Fruit fly (Drosophila melanogaster) whole organism, prepupa: ENCODE results near the gene CG33170.

Experiments used
- CG10631 ChIP-seq: fragments of 200-800 bp; sonication (Bioruptor generic); optimal IDR thresholded peaks from 2 replicates; lab custom pipeline; 2016; ENCODE audit warnings: missing biosample characterization, missing genetic modification characterization
- CG10669 ChIP-seq: fragments of 200-800 bp; sonication (Bioruptor generic); optimal IDR thresholded peaks from 3 replicates; lab custom pipeline; 2018; ENCODE audit warnings: missing biosample characterization, mild to moderate bottlenecking, missing genetic modification characterization, moderate library complexity
- CG11762 ChIP-seq: fragments of 200-800 bp; sonication (Bioruptor generic); optimal IDR thresholded peaks from 3 replicates; lab custom pipeline; 2016; ENCODE audit warnings: missing biosample characterization, missing genetic modification characterization; ENCODE audit not compliant: insufficient read depth
- CG11902 ChIP-seq: fragments of 200-800 bp; sonication (Bioruptor generic); optimal IDR thresholded peaks from 3 replicates; lab custom pipeline; 2016; ENCODE audit warnings: missing biosample characterization, missing genetic modification characterization
- CG1621 ChIP-seq: fragments of 200-800 bp; sonication (Bioruptor generic); optimal IDR thresholded peaks from 3 replicates; lab custom pipeline; 2018; ENCODE audit warnings: missing biosample characterization, mild to moderate bottlenecking, missing genetic modification characterization
- CG16779 ChIP-seq: fragments of 200-800 bp; sonication (Bioruptor generic); optimal IDR thresholded peaks from 3 replicates; lab custom pipeline; 2017; ENCODE audit warnings: missing biosample characterization, mild to moderate bottlenecking, missing genetic modification characterization
- CG31627 ChIP-seq: fragments of 200-800 bp; sonication (Bioruptor generic); optimal IDR thresholded peaks from 3 replicates; lab custom pipeline; 2016; ENCODE audit warnings: missing biosample characterization, missing genetic modification characterization
- CG32006 ChIP-seq: fragments of 200-800 bp; sonication (Bioruptor generic); optimal IDR thresholded peaks from 3 replicates; lab custom pipeline; 2017; ENCODE audit warnings: missing biosample characterization, mild to moderate bottlenecking, missing genetic modification characterization
- CG34406 ChIP-seq: fragments of 200-800 bp; sonication (Bioruptor generic); optimal IDR thresholded peaks from 3 replicates; lab custom pipeline; 2016; ENCODE audit warnings: missing biosample characterization, missing genetic modification characterization
- CG3919 ChIP-seq: fragments of 200-800 bp; sonication (Bioruptor generic); optimal IDR thresholded peaks from 3 replicates; lab custom pipeline; 2016; ENCODE audit warnings: missing biosample characterization, missing genetic modification characterization
- CG4318 ChIP-seq: fragments of 200-800 bp; sonication (Bioruptor generic); optimal IDR thresholded peaks from 3 replicates; lab custom pipeline; 2017; ENCODE audit warnings: missing biosample characterization, mild to moderate bottlenecking, missing genetic modification characterization
- CG6163 ChIP-seq: fragments of 200-800 bp; sonication (Bioruptor generic); IDR thresholded peaks from 3 replicates; pipeline ENCODE4 v1.3.6; 2022; ENCODE audit warnings: missing biosample characterization, missing genetic modification characterization
- CG6276 ChIP-seq: fragments of 200-800 bp; sonication (Bioruptor generic); optimal IDR thresholded peaks from 2 replicates; lab custom pipeline; 2017; ENCODE audit warnings: missing biosample characterization, mild to moderate bottlenecking, missing genetic modification characterization
- CG6808 ChIP-seq: fragments of 200-800 bp; sonication (Bioruptor generic); optimal IDR thresholded peaks from 3 replicates; lab custom pipeline; 2017; ENCODE audit warnings: missing biosample characterization, missing genetic modification characterization, mild to moderate bottlenecking, moderate library complexity, missing genetic modification reagents
- CG6854 ChIP-seq: fragments of 200-800 bp; sonication (Bioruptor generic); optimal IDR thresholded peaks from 2 replicates; lab custom pipeline; 2017; ENCODE audit warnings: missing biosample characterization, mild to moderate bottlenecking, missing genetic modification characterization
- CG7368 ChIP-seq: fragments of 200-800 bp; sonication (Bioruptor generic); optimal IDR thresholded peaks from 3 replicates; lab custom pipeline; 2016; ENCODE audit warnings: missing biosample characterization, missing genetic modification characterization
- CG8119 ChIP-seq: fragments of 200-800 bp; sonication (Bioruptor generic); IDR thresholded peaks from 3 replicates; pipeline ENCODE4 v1.3.6; 2022; ENCODE audit warnings: missing biosample characterization, missing genetic modification characterization
- CG8632 ChIP-seq: fragments of 200-800 bp; sonication (Bioruptor generic); optimal IDR thresholded peaks from 3 replicates; lab custom pipeline; 2016; ENCODE audit warnings: missing biosample characterization, missing genetic modification characterization
- CG9139 ChIP-seq: fragments of 200-800 bp; sonication (Bioruptor generic); optimal IDR thresholded peaks from 3 replicates; lab custom pipeline; 2017; ENCODE audit warnings: missing biosample characterization, mild to moderate bottlenecking, missing genetic modification characterization
- Eip78C ChIP-seq: fragments of 200-800 bp; sonication (Bioruptor generic); peaks from one replicate; lab custom pipeline; 2016; ENCODE audit warnings: missing biosample characterization, missing genetic modification characterization
- Gug ChIP-seq: fragments of 200-800 bp; sonication (Bioruptor generic); IDR thresholded peaks from 2 replicates; pipeline ENCODE4 v1.3.6; 2022; ENCODE audit warnings: missing biosample characterization, missing genetic modification characterization
- Hr39 ChIP-seq: fragments of 200-800 bp; sonication (Bioruptor generic); optimal IDR thresholded peaks from 2 replicates; lab custom pipeline; 2016; ENCODE audit warnings: missing biosample characterization, missing genetic modification characterization
- Lpt ChIP-seq: fragments of 200-800 bp; sonication (Bioruptor generic); optimal IDR thresholded peaks from 3 replicates; lab custom pipeline; 2016; ENCODE audit warnings: missing biosample characterization, missing genetic modification characterization
- Met ChIP-seq: fragments of 200-800 bp; sonication (Bioruptor generic); optimal IDR thresholded peaks from 3 replicates; lab custom pipeline; 2016; ENCODE audit warnings: missing biosample characterization, missing genetic modification characterization
- OdsH ChIP-seq: fragments of 200-800 bp; sonication (Bioruptor generic); optimal IDR thresholded peaks from 3 replicates; lab custom pipeline; 2016; ENCODE audit warnings: missing biosample characterization, missing genetic modification characterization
- Sox14 ChIP-seq: fragments of 200-800 bp; sonication (Bioruptor generic); optimal IDR thresholded peaks from 3 replicates; lab custom pipeline; 2016; ENCODE audit warnings: missing biosample characterization, missing genetic modification characterization
- Sox15 ChIP-seq: fragments of 200-800 bp; sonication (Bioruptor generic); optimal IDR thresholded peaks from 3 replicates; lab custom pipeline; 2016; ENCODE audit warnings: missing biosample characterization, missing genetic modification characterization
- achi ChIP-seq: fragments of 200-800 bp; sonication (Bioruptor generic); optimal IDR thresholded peaks from 3 replicates; lab custom pipeline; 2016; ENCODE audit warnings: missing biosample characterization, missing genetic modification characterization
- acj6 ChIP-seq: fragments of 200-800 bp; sonication (Bioruptor generic); optimal IDR thresholded peaks from 3 replicates; lab custom pipeline; 2016; ENCODE audit warnings: missing biosample characterization, missing genetic modification characterization
- dac ChIP-seq: fragments of 200-800 bp; sonication (Bioruptor generic); optimal IDR thresholded peaks from 2 replicates; lab custom pipeline; 2017; ENCODE audit warnings: missing biosample characterization, mild to moderate bottlenecking, missing genetic modification characterization
- dsx ChIP-seq: fragments of 200-800 bp; optimal IDR thresholded peaks from 3 replicates; lab custom pipeline; 2019; ENCODE audit warnings: missing biosample characterization, mild to moderate bottlenecking, missing genetic modification characterization, moderate library complexity; ENCODE audit not compliant: poor library complexity, severe bottlenecking
- eg ChIP-seq: fragments of 200-800 bp; sonication (Bioruptor generic); IDR thresholded peaks from 3 replicates; pipeline ENCODE4 v1.3.6; 2022; ENCODE audit warnings: missing biosample characterization, missing genetic modification characterization
- fkh ChIP-seq: fragments of 200-800 bp; sonication (Bioruptor generic); optimal IDR thresholded peaks from 3 replicates; lab custom pipeline; 2017; ENCODE audit warnings: missing biosample characterization, mild to moderate bottlenecking, missing genetic modification characterization, moderate library complexity
- net ChIP-seq: fragments of 200-800 bp; sonication (Bioruptor generic); optimal IDR thresholded peaks from 3 replicates; lab custom pipeline; 2016; ENCODE audit warnings: missing biosample characterization, missing genetic modification characterization
- pdm3 ChIP-seq: fragments of 200-800 bp; sonication (Bioruptor generic); optimal IDR thresholded peaks from 3 replicates; lab custom pipeline; 2016; ENCODE audit warnings: missing biosample characterization, missing genetic modification characterization
- salr ChIP-seq, 2 experiments: fragments of 200-800 bp; sonication (Bioruptor generic); optimal IDR thresholded peaks; 3 replicates each; lab custom pipeline; 2016 to 2018; ENCODE audit warnings: missing biosample characterization in 2 of 2, missing genetic modification characterization in 2 of 2, mild to moderate bottlenecking in 1 of 2
- ss ChIP-seq, 2 experiments: fragments of 200-800 bp; sonication (Bioruptor generic); optimal IDR thresholded peaks; 2 replicates in 1 of 2; 3 replicates in 1 of 2; lab custom pipeline; 2017 to 2018; ENCODE audit warnings: mild to moderate bottlenecking in 2 of 2, missing biosample characterization in 2 of 2, missing genetic modification characterization in 2 of 2, moderate library complexity in 1 of 2
- svp ChIP-seq: fragments of 200-800 bp; sonication (Bioruptor generic); peaks from one replicate; lab custom pipeline; 2016; ENCODE audit warnings: missing biosample characterization, missing genetic modification characterization
- topi ChIP-seq: fragments of 200-800 bp; sonication (Bioruptor generic); optimal IDR thresholded peaks from 3 replicates; lab custom pipeline; 2016; ENCODE audit warnings: missing biosample characterization, missing genetic modification characterization
- vri ChIP-seq: fragments of 200-800 bp; sonication (Bioruptor generic); optimal IDR thresholded peaks from 3 replicates; lab custom pipeline; 2016; ENCODE audit warnings: missing biosample characterization, mild to moderate bottlenecking, missing genetic modification characterization

Gene CG33170

DNA sequence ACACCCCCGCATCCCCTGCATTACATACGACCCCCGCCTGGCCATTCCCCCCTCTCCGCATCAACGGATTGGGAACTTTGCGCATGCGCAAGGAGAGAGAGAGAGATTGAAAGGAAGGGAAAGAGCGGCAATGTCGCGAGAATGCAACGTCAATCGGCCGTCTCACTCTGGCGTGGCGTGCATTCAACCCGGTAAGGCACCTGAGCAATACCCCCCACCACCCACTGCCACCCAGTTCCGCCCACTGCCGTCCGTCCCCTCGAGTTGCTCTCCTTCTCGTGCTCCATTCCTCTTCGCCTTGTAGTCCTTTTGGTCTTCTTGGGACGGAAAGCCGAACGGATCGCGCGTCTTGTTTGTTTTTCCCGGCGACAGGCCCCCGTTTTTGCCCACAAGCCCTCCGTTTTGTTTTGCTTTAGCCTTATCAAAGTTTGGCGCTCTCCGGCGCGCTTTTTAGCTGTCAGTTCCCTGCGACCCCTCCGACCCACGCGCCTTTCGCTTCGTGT is 24.6 kb upstream of the CG33170 start (continued):
- TF ChIP-seq CG7368 (GFP tag; lab: Kevin White, UChicago) (peak; percentile 44), eg (peak; percentile 57), CG34406 (GFP tag; lab: Kevin White, UChicago) (peak; percentile 33), svp (GFP tag; lab: Kevin White, UChicago) (peak; percentile 87), CG8119 (GFP tag; lab: Robert Waterston, UW) (peak; percentile 44; the same call in 2 of the 3 replicates), CG32006 (peak; percentile 33), acj6 (GFP tag; lab: Kevin White, UChicago) (no peak), OdsH (GFP tag; lab: Kevin White, UChicago) (no peak), dsx (GFP tag; lab: Kevin White, UChicago) (peak; percentile 47), Hr39 (GFP tag; lab: Kevin White, UChicago) (no peak), CG11902 (GFP tag; lab: Kevin White, UChicago) (no peak), dac (peak; percentile 13), CG1621 (tag; lab: Kevin White, UChicago) (peak; percentile 73), vri (GFP tag; lab: Kevin White, UChicago) (peak; percentile 72)

- TF ChIP-seq CG31627 (no peak), Lpt (GFP tag; lab: Kevin White, UChicago) (no peak), CG1621 (tag; lab: Kevin White, UChicago) (no peak), OdsH (GFP tag; lab: Kevin White, UChicago) (no peak), CG11762 (GFP tag; lab: Kevin White, UChicago) (no peak), acj6 (GFP tag; lab: Kevin White, UChicago) (no peak), topi (no peak), net (GFP tag; lab: Kevin White, UChicago) (no peak), Eip78C (GFP tag; lab: Kevin White, UChicago) (peak; percentile 40), CG11902 (GFP tag; lab: Kevin White, UChicago) (no peak), Gug (GFP tag; lab: Robert Waterston, UW) (no peak), fkh (GFP tag; lab: Kevin White, UChicago) (no peak), CG10631 (GFP tag; lab: Kevin White, UChicago) (no peak), CG16779 (tag; lab: Kevin White, UChicago) (no peak), CG4318 (GFP tag; lab: Kevin White, UChicago) (no peak), salr (GFP tag; optimal IDR thresholded peaks at IDR 0.05; lab: Kevin White, UChicago) (no peak), svp (GFP tag; lab: Kevin White, UChicago) (peak; percentile 55)
- TF ChIP-seq, all 60 proteins: peak for 2
These were observed 21.3 kb upstream of the CG33170 start for dm6 chr3L:22843094-22843493.

DNA sequence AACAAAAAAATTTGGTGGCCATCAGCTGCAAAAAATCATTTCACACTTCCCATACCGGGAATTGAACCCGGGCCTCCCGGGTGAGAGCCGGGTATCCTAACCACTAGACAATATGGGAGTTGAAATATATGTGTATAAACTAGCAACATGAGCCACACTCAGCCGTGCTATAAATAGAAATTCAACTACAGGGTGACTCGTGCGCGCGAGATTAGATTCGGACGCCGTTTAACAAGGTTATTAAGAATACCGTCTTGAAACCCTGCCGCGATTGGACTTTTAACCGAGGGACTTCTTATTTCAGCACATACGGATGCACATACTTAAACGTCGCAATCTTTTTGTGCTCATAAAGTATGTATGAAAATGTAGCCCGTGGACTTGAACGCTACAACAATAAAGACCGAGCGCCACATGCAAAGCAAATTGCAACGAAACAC is 16.7 kb upstream of the CG33170 start:
- peak; percentile 25 for TF ChIP-seq net (GFP tag; lab: Kevin White, UChicago)
- no peak for TF ChIP-seq Lpt (GFP tag; lab: Kevin White, UChicago)
- no peak for TF ChIP-seq Sox15 (GFP tag; lab: Kevin White, UChicago)
- no peak for TF ChIP-seq OdsH (GFP tag; lab: Kevin White, UChicago)
- TF ChIP-seq CG6163 (GFP tag; lab: Robert Waterston, UW), result 0 out of 3 replicates have a peak, but pooled peaks have one; percentile 23
- TF ChIP-seq CG10669 (GFP tag; lab: Kevin White, UChicago), result peak; percentile 3
- TF ChIP-seq topi, result peak; percentile 9
- 0 out of 3 replicates have a peak, but pooled peaks have one; percentile 19 for TF ChIP-seq CG8119 (GFP tag; lab: Robert Waterston, UW)
- TF ChIP-seq CG9139 (GFP tag; lab: Kevin White, UChicago), result peak; percentile 31
- peak; percentile 10 for TF ChIP-seq vri (GFP tag; lab: Kevin White, UChicago)
- TF ChIP-seq CG6808, result peak; percentile 64
- no peak for TF ChIP-seq pdm3 (GFP tag; lab: Kevin White, UChicago)
- peak; percentile 9 for TF ChIP-seq Sox14 (GFP tag; lab: Kevin White, UChicago)
- peak; percentile 63 for TF ChIP-seq dsx (GFP tag; lab: Kevin White, UChicago)
- peak; percentile 37 for TF ChIP-seq CG6854 (GFP tag; lab: Kevin White, UChicago)
- peak; percentile 32 for TF ChIP-seq CG6276
- peak; percentile 82 for TF ChIP-seq Eip78C (GFP tag; lab: Kevin White, UChicago)
- TF ChIP-seq CG16779 (tag; lab: Kevin White, UChicago), result peak; percentile 27
- peak; percentile 20 for TF ChIP-seq Met (GFP tag; lab: Kevin White, UChicago)
- TF ChIP-seq achi (GFP tag; lab: Kevin White, UChicago), result peak; percentile 14
- TF ChIP-seq CG8632 (GFP tag; lab: Kevin White, UChicago), result no peak
- TF ChIP-seq svp (GFP tag; lab: Kevin White, UChicago), result peak; percentile 67
- TF ChIP-seq eg, result peak; percentile 40; the same call in 2 of the 3 replicates
- no peak for TF ChIP-seq fkh (GFP tag; lab: Kevin White, UChicago)
- TF ChIP-seq ss (GFP tag; optimal IDR thresholded peaks at IDR 0.05; lab: Kevin White, UChicago), result peak; percentile 54 to 57
- TF ChIP-seq CG3919 (GFP tag; lab: Kevin White, UChicago), result peak; percentile 1
